Fruit fly (Drosophila melanogaster) whole organism, embryonic: Measurements from ENCODE around the gene Pvr.

Experiments
- ATbp ChIP-seq: fragments of 200-800 bp; sonication (Bioruptor generic); optimal IDR thresholded peaks from 2 replicates; lab custom pipeline; 2017; ENCODE audit warnings: missing biosample characterization, mild to moderate bottlenecking, missing genetic modification characterization, missing genetic modification reagents
- CG10565 ChIP-seq: fragments of 200-800 bp; sonication (Bioruptor generic); optimal IDR thresholded peaks from 3 replicates; lab custom pipeline; 2016; ENCODE audit warnings: missing biosample characterization, mild to moderate bottlenecking, missing genetic modification characterization
- CG11085 ChIP-seq: fragments of 200-800 bp; sonication (Bioruptor generic); IDR thresholded peaks from 2 replicates; pipeline ENCODE4 v1.3.6; 2022; ENCODE audit warnings: missing biosample characterization, missing genetic modification characterization
- CG12236 ChIP-seq: fragments of 200-800 bp; sonication (Bioruptor generic); optimal IDR thresholded peaks from 2 replicates; lab custom pipeline; 2016; ENCODE audit warnings: missing biosample characterization, missing genetic modification characterization
- CG1233 ChIP-seq: fragments of 200-800 bp; sonication (Bioruptor generic); optimal IDR thresholded peaks from 4 replicates; lab custom pipeline; 2018; ENCODE audit warnings: missing biosample characterization, mild to moderate bottlenecking, missing genetic modification characterization
- CG12942 ChIP-seq: fragments of 200-800 bp; sonication (Bioruptor generic); optimal IDR thresholded peaks from 3 replicates; lab custom pipeline; 2016; ENCODE audit warnings: missing biosample characterization, missing genetic modification characterization
- CG14965 ChIP-seq: fragments of 200-800 bp; sonication (Bioruptor generic); optimal IDR thresholded peaks from 2 replicates; lab custom pipeline; 2016; ENCODE audit warnings: missing biosample characterization, missing genetic modification characterization, borderline replicate concordance
- CG15269 ChIP-seq: fragments of 200-800 bp; sonication (Bioruptor generic); optimal IDR thresholded peaks from 2 replicates; lab custom pipeline; 2018; ENCODE audit warnings: missing biosample characterization, mild to moderate bottlenecking, missing genetic modification characterization, moderate library complexity
- CG15696 ChIP-seq: fragments of 200-800 bp; sonication (Bioruptor generic); optimal IDR thresholded peaks from 2 replicates; lab custom pipeline; 2019; ENCODE audit warnings: missing biosample characterization, mild to moderate bottlenecking, missing genetic modification characterization, moderate library complexity
- CG17385 ChIP-seq: fragments of 200-800 bp; sonication (Bioruptor generic); optimal IDR thresholded peaks from 3 replicates; lab custom pipeline; 2018; ENCODE audit warnings: missing biosample characterization, mild to moderate bottlenecking, missing genetic modification characterization
- CG17802 ChIP-seq: fragments of 200-800 bp; sonication (Bioruptor generic); optimal IDR thresholded peaks from 2 replicates; lab custom pipeline; 2018; ENCODE audit warnings: missing biosample characterization, mild to moderate bottlenecking, missing genetic modification characterization, moderate library complexity
- CG18476 ChIP-seq: fragments of 200-800 bp; sonication (Bioruptor generic); optimal IDR thresholded peaks from 2 replicates; lab custom pipeline; 2016; ENCODE audit warnings: missing biosample characterization, mild to moderate bottlenecking, missing genetic modification characterization
- CG31441 ChIP-seq: fragments of 200-800 bp; sonication (Bioruptor generic); IDR thresholded peaks from 2 replicates; pipeline ENCODE4 v1.3.6; 2022; ENCODE audit warnings: missing biosample characterization, missing genetic modification characterization
- CG4404 ChIP-seq: fragments of 200-800 bp; sonication (Bioruptor generic); IDR thresholded peaks from 2 replicates; pipeline ENCODE4 v1.3.6; 2022; ENCODE audit warnings: missing biosample characterization, missing genetic modification characterization
- CG6654 ChIP-seq: fragments of 200-800 bp; sonication (Bioruptor generic); optimal IDR thresholded peaks from 2 replicates; lab custom pipeline; 2017; ENCODE audit warnings: missing biosample characterization, mild to moderate bottlenecking, missing genetic modification characterization
- CG6765 ChIP-seq: fragments of 200-800 bp; sonication (Bioruptor generic); optimal IDR thresholded peaks from 3 replicates; lab custom pipeline; 2017; ENCODE audit warnings: missing biosample characterization, mild to moderate bottlenecking, missing genetic modification characterization
- CG7357 ChIP-seq: fragments of 200-800 bp; sonication (Bioruptor generic); IDR thresholded peaks from 3 replicates; pipeline ENCODE4 v1.3.6; 2022; ENCODE audit warnings: missing biosample characterization, missing genetic modification characterization
- CG7839 ChIP-seq: fragments of 200-800 bp; sonication (Bioruptor generic); optimal IDR thresholded peaks from 3 replicates; lab custom pipeline; 2018; ENCODE audit warnings: missing biosample characterization, mild to moderate bottlenecking, missing genetic modification characterization, moderate library complexity
- CG9609 ChIP-seq: fragments of 200-800 bp; sonication (Bioruptor generic); optimal IDR thresholded peaks from 3 replicates; lab custom pipeline; 2016; ENCODE audit warnings: missing biosample characterization, missing genetic modification characterization
- CG9932 ChIP-seq: fragments of 200-800 bp; sonication (Bioruptor generic); IDR thresholded peaks from 2 replicates; pipeline ENCODE4 v1.3.6; 2022; ENCODE audit warnings: missing biosample characterization, missing genetic modification characterization
- CrebB ChIP-seq: fragments of 200-800 bp; sonication (Bioruptor generic); optimal IDR thresholded peaks from 3 replicates; lab custom pipeline; 2018; ENCODE audit warnings: missing biosample characterization, mild to moderate bottlenecking, missing genetic modification characterization
- Dip2 ChIP-seq: fragments of 200-800 bp; sonication (Bioruptor generic); IDR thresholded peaks from 2 replicates; pipeline ENCODE4 v1.3.6; 2022; ENCODE audit warnings: missing biosample characterization, missing genetic modification characterization
- Doc3 ChIP-seq: fragments of 200-800 bp; sonication (Bioruptor generic); IDR thresholded peaks from 3 replicates; pipeline ENCODE4 v1.3.6; 2022; ENCODE audit warnings: missing biosample characterization, missing genetic modification characterization; ENCODE audit not compliant: partially characterized antibody
- Elba2 ChIP-seq: fragments of 200-800 bp; sonication (Bioruptor generic); optimal IDR thresholded peaks from 3 replicates; lab custom pipeline; 2016; ENCODE audit warnings: missing biosample characterization, missing genetic modification characterization
- Fer2 ChIP-seq: fragments of 200-800 bp; sonication (Bioruptor generic); optimal IDR thresholded peaks from 2 replicates; lab custom pipeline; 2018; ENCODE audit warnings: missing biosample characterization, mild to moderate bottlenecking, missing genetic modification characterization, moderate library complexity
- Hr3 ChIP-seq: fragments of 200-800 bp; sonication (Bioruptor generic); optimal IDR thresholded peaks from 3 replicates; lab custom pipeline; 2016; ENCODE audit warnings: missing biosample characterization, missing genetic modification characterization
- MESR4 ChIP-seq: fragments of 200-800 bp; sonication (Bioruptor generic); optimal IDR thresholded peaks from 2 replicates; lab custom pipeline; 2018; ENCODE audit warnings: missing biosample characterization, mild to moderate bottlenecking, missing genetic modification characterization, moderate library complexity
- Mad ChIP-seq: fragments of 200-800 bp; sonication (Bioruptor generic); optimal IDR thresholded peaks from 2 replicates; lab custom pipeline; 2016; ENCODE audit warnings: missing biosample characterization, missing genetic modification characterization
- Ptx1 ChIP-seq: fragments of 200-800 bp; sonication (Bioruptor generic); IDR thresholded peaks from 2 replicates; pipeline ENCODE4 v1.3.6; 2022; ENCODE audit warnings: missing biosample characterization, missing genetic modification characterization
- Side ChIP-seq: fragments of 200-800 bp; sonication (Bioruptor generic); optimal IDR thresholded peaks from 2 replicates; lab custom pipeline; 2016; ENCODE audit warnings: missing biosample characterization, missing genetic modification characterization
- Sin3A ChIP-seq: fragments of >200 bp; optimal IDR thresholded peaks from 2 replicates; lab custom pipeline; 2018
- Sry-δ ChIP-seq: fragments of 200-800 bp; sonication (Bioruptor generic); optimal IDR thresholded peaks from 2 replicates; lab custom pipeline; 2016; ENCODE audit warnings: missing biosample characterization, missing genetic modification characterization
- ash1 ChIP-seq: fragments of 200-800 bp; sonication (Bioruptor generic); optimal IDR thresholded peaks from 2 replicates; lab custom pipeline; 2018; ENCODE audit warnings: missing biosample characterization, mild to moderate bottlenecking, missing genetic modification characterization
- bowl ChIP-seq: fragments of 200-800 bp; sonication (Bioruptor generic); IDR thresholded peaks from 2 replicates; pipeline ENCODE4 v1.3.6; 2022; ENCODE audit warnings: missing biosample characterization, missing genetic modification characterization
- btn ChIP-seq: fragments of 200-800 bp; sonication (Bioruptor generic); optimal IDR thresholded peaks from 2 replicates; lab custom pipeline; 2016; ENCODE audit warnings: missing biosample characterization, missing genetic modification characterization
- dati ChIP-seq: fragments of 200-800 bp; sonication (Bioruptor generic); IDR thresholded peaks from 2 replicates; pipeline ENCODE4 v1.3.6; 2022; ENCODE audit warnings: missing biosample characterization, missing genetic modification characterization
- dimm ChIP-seq: fragments of 200-800 bp; sonication (Bioruptor generic); IDR thresholded peaks from 2 replicates; pipeline ENCODE4 v1.3.6; 2022; ENCODE audit warnings: missing biosample characterization, missing genetic modification characterization
- en ChIP-seq: fragments of 200-800 bp; sonication (Bioruptor generic); optimal IDR thresholded peaks from 2 replicates; lab custom pipeline; 2016; ENCODE audit warnings: missing biosample characterization, missing genetic modification characterization
- gem ChIP-seq: fragments of 200-800 bp; sonication (Bioruptor generic); optimal IDR thresholded peaks from 2 replicates; lab custom pipeline; 2019; ENCODE audit warnings: missing biosample characterization, mild to moderate bottlenecking, missing genetic modification characterization, moderate library complexity
- gsb-n ChIP-seq: fragments of 200-800 bp; sonication (Bioruptor generic); optimal IDR thresholded peaks from 3 replicates; lab custom pipeline; 2018; ENCODE audit warnings: missing biosample characterization, mild to moderate bottlenecking, missing genetic modification characterization
- hb ChIP-seq: fragments of 200-800 bp; sonication (Bioruptor generic); IDR thresholded peaks from 3 replicates; pipeline ENCODE4 v1.3.6; 2022; ENCODE audit warnings: missing biosample characterization, missing genetic modification characterization; ENCODE audit not compliant: partially characterized antibody
- knrl ChIP-seq: fragments of 200-800 bp; sonication (Bioruptor generic); IDR thresholded peaks from 3 replicates; pipeline ENCODE4 v1.3.6; 2022; ENCODE audit warnings: missing biosample characterization, missing genetic modification characterization; ENCODE audit not compliant: partially characterized antibody
- lab ChIP-seq: fragments of 200-800 bp; sonication (Bioruptor generic); optimal IDR thresholded peaks from 3 replicates; lab custom pipeline; 2017; ENCODE audit warnings: missing biosample characterization, missing genetic modification characterization, mild to moderate bottlenecking, moderate library complexity, missing genetic modification reagents
- scrt ChIP-seq: fragments of 200-800 bp; sonication (Bioruptor generic); optimal IDR thresholded peaks from 2 replicates; lab custom pipeline; 2018; ENCODE audit warnings: missing biosample characterization, mild to moderate bottlenecking, missing genetic modification characterization, moderate library complexity
- sd ChIP-seq: fragments of 200-800 bp; sonication (Bioruptor generic); optimal IDR thresholded peaks from 3 replicates; lab custom pipeline; 2018; ENCODE audit warnings: missing biosample characterization, mild to moderate bottlenecking, missing genetic modification characterization, moderate library complexity
- shn ChIP-seq: fragments of 200-800 bp; sonication (Bioruptor generic); optimal IDR thresholded peaks from 3 replicates; lab custom pipeline; 2016; ENCODE audit warnings: missing biosample characterization, missing genetic modification characterization
- stc ChIP-seq: fragments of 200-800 bp; sonication (Bioruptor generic); IDR thresholded peaks from 2 replicates; pipeline ENCODE4 v1.3.6; 2022; ENCODE audit warnings: missing biosample characterization, missing genetic modification characterization
- unc-4 ChIP-seq: fragments of 200-800 bp; sonication (Bioruptor generic); IDR thresholded peaks from 2 replicates; pipeline ENCODE4 v1.3.6; 2022; ENCODE audit warnings: missing biosample characterization, missing genetic modification characterization; ENCODE audit not compliant: partially characterized antibody
- usp ChIP-seq: fragments of >200 bp; optimal IDR thresholded peaks from 2 replicates; lab custom pipeline; 2017; ENCODE audit warnings: missing biosample characterization, missing genetic modification characterization
- wdn ChIP-seq: fragments of 200-800 bp; sonication (Bioruptor generic); IDR thresholded peaks from 2 replicates; pipeline ENCODE4 v1.3.6; 2022; ENCODE audit warnings: missing biosample characterization, missing genetic modification characterization

The Pvr gene

DNA sequence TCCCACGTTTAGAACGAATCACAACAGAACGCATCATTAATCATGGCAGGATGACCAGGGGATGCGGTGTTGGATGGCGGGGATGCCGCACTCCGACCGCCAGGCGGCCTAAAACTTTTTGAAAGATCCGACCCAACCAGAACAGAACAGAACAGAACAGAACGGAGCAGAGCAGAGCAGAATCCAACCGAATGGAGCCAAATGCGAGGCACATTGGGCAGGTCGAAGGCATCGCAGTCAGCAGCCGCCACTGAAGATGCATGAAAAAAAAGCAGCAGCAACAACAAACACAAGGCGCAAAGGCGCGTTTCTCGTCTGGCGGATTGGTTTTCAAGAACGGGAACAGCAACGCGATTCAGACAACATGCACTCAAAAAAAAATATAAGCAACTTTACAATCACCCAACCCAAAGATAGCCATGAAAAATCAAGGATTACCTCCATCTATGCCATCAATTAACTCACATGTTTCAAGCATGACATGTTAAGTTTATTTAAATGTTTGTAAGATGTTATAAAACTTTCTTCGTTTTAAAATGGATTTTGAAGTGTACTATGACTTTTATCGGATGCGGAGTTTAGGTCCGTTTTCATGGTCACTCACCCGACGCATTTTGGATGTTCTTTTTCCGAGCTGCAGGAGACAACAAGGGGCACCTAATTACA lies 39.9 kb upstream of the Pvr start (continued):
- TF ChIP-seq CG14965 (GFP tag; lab: Kevin White, UChicago) (no peak), Sin3A (lab: Kevin White, UChicago) (no peak), en (GFP tag; lab: Kevin White, UChicago) (peak; percentile 29), CG11085 (GFP tag; lab: Robert Waterston, UW) (no peak), Doc3 (no peak), stc (peak; percentile 50), Ptx1 (GFP tag; lab: Robert Waterston, UW) (no peak), lab (peak; percentile 18), btn (no peak), bowl (GFP tag; lab: Robert Waterston, UW) (no peak), CG18476 (GFP tag; lab: Kevin White, UChicago) (peak; percentile 50), CG12236 (GFP tag; lab: Kevin White, UChicago) (peak; percentile 15), CG12942 (GFP tag; lab: Kevin White, UChicago) (peak; percentile 24), CG7839 (peak; percentile 74), Elba2 (GFP tag; lab: Kevin White, UChicago) (no peak), Fer2 (no peak), scrt (GFP tag; lab: Kevin White, UChicago) (peak; percentile 12), wdn (GFP tag; lab: Robert Waterston, UW) (no peak), Sry-δ (GFP tag; lab: Kevin White, UChicago) (peak; percentile 1), Mad (GFP tag; lab: Kevin White, UChicago) (peak; percentile 22), Hr3 (GFP tag; lab: Kevin White, UChicago) (peak; percentile 39), gsb-n (tag; lab: Kevin White, UChicago) (peak; percentile 81), CG10565 (GFP tag; lab: Kevin White, UChicago) (no peak), CG17802 (tag; lab: Kevin White, UChicago) (peak; percentile 33), knrl (no peak), CG15269 (tag; lab: Kevin White, UChicago) (no peak), CG1233 (GFP tag; lab: Kevin White, UChicago) (peak; percentile 57), dati (GFP tag; lab: Robert Waterston, UW) (peak; percentile 36; the same call in 1 of the 2 replicates), CG6654 (no peak), unc-4 (GFP tag; lab: Robert Waterston, UW) (no peak), CrebB (tag; lab: Kevin White, UChicago) (no peak), CG4404 (GFP tag; lab: Robert Waterston, UW) (peak; percentile 77), CG31441 (peak; percentile 80), CG6765 (GFP tag; lab: Kevin White, UChicago) (no peak), MESR4 (GFP tag; lab: Kevin White, UChicago) (no peak), ATbp (GFP tag; lab: Kevin White, UChicago) (peak; percentile 24), CG9609 (GFP tag; lab: Kevin White, UChicago) (peak; percentile 49), Side (GFP tag; lab: Kevin White, UChicago) (peak; percentile 35), sd (no peak), dimm (GFP tag; lab: Robert Waterston, UW) (no peak), CG17385 (GFP tag; lab: Kevin White, UChicago) (peak; percentile 44), CG9932 (GFP tag; lab: Robert Waterston, UW) (0 out of 2 replicates have a peak, but pooled peaks have one; percentile 4), ash1 (GFP tag; lab: Kevin White, UChicago) (no peak), hb (GFP tag; lab: Robert Waterston, UW) (no peak), CG7357 (no peak; the same call in 2 of the 3 replicates), gem (tag; lab: Kevin White, UChicago) (peak; percentile 85), shn (GFP tag; lab: Kevin White, UChicago) (no peak), usp (no peak), Dip2 (GFP tag; lab: Robert Waterston, UW) (no peak), CG15696 (tag; lab: Kevin White, UChicago) (peak; percentile 86)
